Worm (Caenorhabditis elegans) whole organism, young adult: Measurements from ENCODE around the gene T20B12.5.

ENCODE experiments used
- B0019.2 ChIP-seq: fragments of 200-800 bp; sonication (Bioruptor generic); conservative IDR thresholded peaks from 2 replicates; pipeline ENCODE4 v1.3.6; 2022; ENCODE audit warnings: missing genetic modification reagents, missing genetic modification characterization, missing compliant biosample characterization
- C06A6.2 ChIP-seq: fragments of 200-800 bp; sonication (Bioruptor generic); conservative IDR thresholded peaks from 2 replicates; pipeline ENCODE4 v1.3.6; 2022; ENCODE audit warnings: missing genetic modification characterization, missing compliant biosample characterization
- D2030.7 ChIP-seq: fragments of 200-800 bp; sonication (Bioruptor generic); IDR thresholded peaks from 2 replicates; pipeline ENCODE4 v1.3.6; 2022; ENCODE audit warnings: missing genetic modification reagents, missing genetic modification characterization, missing compliant biosample characterization
- F22D6.2 ChIP-seq: sonication (generic microtip); optimal IDR thresholded peaks from 2 replicates; lab custom pipeline; 2016; ENCODE audit warnings: mild to moderate bottlenecking, missing genetic modification characterization, missing compliant biosample characterization
- F49E8.2 ChIP-seq: sonication (generic microtip); optimal IDR thresholded peaks from 3 replicates; lab custom pipeline; 2017; ENCODE audit warnings: missing genetic modification characterization, mild to moderate bottlenecking, missing compliant biosample characterization, antibody characterized with exemption, moderate library complexity; ENCODE audit not compliant: insufficient read depth
- F57C9.4 ChIP-seq: sonication (generic microtip); optimal IDR thresholded peaks from 2 replicates; lab custom pipeline; 2017; ENCODE audit warnings: mild to moderate bottlenecking, missing genetic modification characterization, missing compliant biosample characterization
- K12H6.12 ChIP-seq: fragments of 200-800 bp; sonication (Bioruptor generic); optimal IDR thresholded peaks from 2 replicates; lab custom pipeline; 2018; ENCODE audit warnings: mild to moderate bottlenecking, missing genetic modification characterization, missing compliant biosample characterization
- Y95B8A.8 ChIP-seq: fragments of 200-800 bp; sonication (Bioruptor generic); IDR thresholded peaks from 2 replicates; pipeline ENCODE4 v1.3.6; 2022; ENCODE audit warnings: missing genetic modification reagents, missing genetic modification characterization, missing compliant biosample characterization
- akir-1 ChIP-seq: fragments of 200-800 bp; sonication (Bioruptor generic); optimal IDR thresholded peaks from 2 replicates; lab custom pipeline; 2018; ENCODE audit warnings: mild to moderate bottlenecking, missing genetic modification characterization, moderate library complexity, missing compliant biosample characterization
- ama-1 ChIP-seq, 3 experiments: fragments of 150-350 bp in 1 of 3; sonication (generic microtip) in 2 of 3; optimal IDR thresholded peaks; 2 replicates each; lab custom pipeline; 2014 to 2018; ENCODE audit warnings: missing biosample characterization in 2 of 3, missing genetic modification characterization in 2 of 3, missing genetic modification reagents in 2 of 3
- aptf-3 ChIP-seq: fragments of 200-800 bp; sonication (Bioruptor generic); IDR thresholded peaks from 2 replicates; pipeline ENCODE4 v1.3.6; 2022; ENCODE audit warnings: missing genetic modification characterization, missing compliant biosample characterization
- athp-1 ChIP-seq: sonication (generic microtip); optimal IDR thresholded peaks from 2 replicates; lab custom pipeline; 2017; ENCODE audit warnings: mild to moderate bottlenecking, missing genetic modification characterization, missing compliant biosample characterization
- attf-5 ChIP-seq: fragments of 200-800 bp; sonication (Bioruptor generic); optimal IDR thresholded peaks from 2 replicates; lab custom pipeline; 2018; ENCODE audit warnings: mild to moderate bottlenecking, missing genetic modification characterization, missing compliant biosample characterization
- attf-6 ChIP-seq: fragments of 200-800 bp; sonication (Bioruptor generic); IDR thresholded peaks from 2 replicates; pipeline ENCODE4 v1.3.6; 2022; ENCODE audit warnings: missing genetic modification reagents, missing genetic modification characterization, missing compliant biosample characterization
- bed-2 ChIP-seq: fragments of 200-800 bp; sonication (Bioruptor generic); IDR thresholded peaks from 2 replicates; pipeline ENCODE4 v1.3.6; 2022; ENCODE audit warnings: missing genetic modification reagents, missing genetic modification characterization, missing compliant biosample characterization
- cebp-1 ChIP-seq, 2 experiments: fragments of 200-800 bp in 1 of 2; sonication (Bioruptor generic) in 1 of 2; sonication (generic microtip) in 1 of 2; IDR thresholded peaks in 1 of 2; optimal IDR thresholded peaks in 1 of 2; 2 replicates each; pipeline versions ENCODE4 v1.3.6 to Lab custom; 2017 to 2022; ENCODE audit warnings: missing compliant biosample characterization in 2 of 2, missing genetic modification characterization in 2 of 2, mild to moderate bottlenecking in 1 of 2, missing genetic modification reagents in 1 of 2, moderate library complexity in 1 of 2
- cebp-2 ChIP-seq: fragments of 200-800 bp; sonication (Bioruptor generic); IDR thresholded peaks from 2 replicates; pipeline ENCODE4 v1.3.6; 2022; ENCODE audit warnings: missing genetic modification characterization, missing compliant biosample characterization
- ceh-91 ChIP-seq: fragments of 200-800 bp; sonication (Bioruptor generic); IDR thresholded peaks from 2 replicates; pipeline ENCODE4 v1.3.6; 2022; ENCODE audit warnings: missing genetic modification reagents, missing genetic modification characterization, missing compliant biosample characterization
- die-1 ChIP-seq: sonication (generic microtip); optimal IDR thresholded peaks from 2 replicates; lab custom pipeline; 2016; ENCODE audit warnings: missing genotype, mild to moderate bottlenecking, missing genetic modification characterization, missing compliant biosample characterization
- dpff-1 ChIP-seq: sonication (generic microtip); optimal IDR thresholded peaks from 2 replicates; lab custom pipeline; 2017; ENCODE audit warnings: mild to moderate bottlenecking, missing genetic modification characterization, missing compliant biosample characterization
- dpl-1 ChIP-seq: fragments of 150-350 bp; optimal IDR thresholded peaks from 2 replicates; lab custom pipeline; 2014; ENCODE audit warnings: missing biosample characterization, missing genetic modification reagents, missing genetic modification characterization
- efl-1 ChIP-seq: fragments of 150-350 bp; optimal IDR thresholded peaks from 2 replicates; lab custom pipeline; 2014; ENCODE audit warnings: missing biosample characterization, missing genetic modification reagents, missing genetic modification characterization
- egl-18 ChIP-seq: fragments of 200-800 bp; sonication (Bioruptor generic); IDR thresholded peaks from 2 replicates; pipeline ENCODE4 v1.3.6; 2022; ENCODE audit warnings: missing genetic modification reagents, missing genetic modification characterization, missing compliant biosample characterization
- ets-4 ChIP-seq: fragments of 200-800 bp; sonication (Bioruptor generic); optimal IDR thresholded peaks from 2 replicates; lab custom pipeline; 2018; ENCODE audit warnings: mild to moderate bottlenecking, missing genetic modification characterization, missing compliant biosample characterization
- fkh-3 ChIP-seq: sonication (generic microtip); optimal IDR thresholded peaks from 2 replicates; lab custom pipeline; 2016; ENCODE audit warnings: mild to moderate bottlenecking, missing genetic modification characterization, missing compliant biosample characterization
- him-1 ChIP-seq: sonication (generic microtip); optimal IDR thresholded peaks from 2 replicates; lab custom pipeline; 2016; ENCODE audit warnings: missing genotype, missing genetic modification reagents, missing genetic modification characterization, missing compliant biosample characterization
- hmg-1.2 ChIP-seq: fragments of 200-800 bp; sonication (Bioruptor generic); IDR thresholded peaks from 2 replicates; pipeline ENCODE4 v1.3.6; 2022; ENCODE audit warnings: missing genetic modification reagents, missing genetic modification characterization, missing compliant biosample characterization
- lag-1 ChIP-seq: fragments of 200-800 bp; sonication (Bioruptor generic); IDR thresholded peaks from 2 replicates; pipeline ENCODE4 v1.3.6; 2022; ENCODE audit warnings: missing genetic modification reagents, missing genetic modification characterization, missing compliant biosample characterization
- let-526 ChIP-seq: fragments of 200-800 bp; sonication (Bioruptor generic); IDR thresholded peaks from 2 replicates; pipeline ENCODE4 v1.3.6; 2022; ENCODE audit warnings: missing genetic modification reagents, missing genetic modification characterization, missing compliant biosample characterization
- lin-54 ChIP-seq: fragments of 200-800 bp; sonication (Bioruptor generic); optimal IDR thresholded peaks from 2 replicates; lab custom pipeline; 2018; ENCODE audit warnings: mild to moderate bottlenecking, missing genetic modification characterization, missing compliant biosample characterization
- lir-1 ChIP-seq: fragments of 200-800 bp; sonication (Bioruptor generic); conservative IDR thresholded peaks from 2 replicates; pipeline ENCODE4 v1.3.6; 2022; ENCODE audit warnings: missing genetic modification reagents, missing genetic modification characterization, missing compliant biosample characterization
- madf-3 ChIP-seq: fragments of 200-800 bp; sonication (Bioruptor generic); IDR thresholded peaks from 2 replicates; pipeline ENCODE4 v1.3.6; 2022; ENCODE audit warnings: missing genetic modification reagents, missing genetic modification characterization, missing compliant biosample characterization
- madf-6 ChIP-seq: fragments of 200-800 bp; sonication (Bioruptor generic); IDR thresholded peaks from 2 replicates; pipeline ENCODE4 v1.3.6; 2022; ENCODE audit warnings: missing genetic modification reagents, missing genetic modification characterization, missing compliant biosample characterization
- mel-28 ChIP-seq: sonication (generic microtip); optimal IDR thresholded peaks from 2 replicates; lab custom pipeline; 2016; ENCODE audit warnings: borderline replicate concordance, mild to moderate bottlenecking, missing genetic modification characterization, missing compliant biosample characterization
- nfya-1 ChIP-seq: sonication (generic microtip); optimal IDR thresholded peaks from 2 replicates; lab custom pipeline; 2017; ENCODE audit warnings: antibody characterized with exemption, missing compliant biosample characterization, missing genetic modification characterization, borderline replicate concordance; ENCODE audit not compliant: insufficient read depth
- nfyb-1 ChIP-seq: fragments of 200-800 bp; sonication (Bioruptor generic); IDR thresholded peaks from 2 replicates; pipeline ENCODE4 v1.3.6; 2022; ENCODE audit warnings: missing genetic modification reagents, missing genetic modification characterization, missing compliant biosample characterization
- nhr-120 ChIP-seq: fragments of 200-800 bp; sonication (Bioruptor generic); IDR thresholded peaks from 2 replicates; pipeline ENCODE4 v1.3.6; 2022; ENCODE audit warnings: missing genetic modification characterization, missing compliant biosample characterization
- nhr-179 ChIP-seq: sonication (generic microtip); optimal IDR thresholded peaks from 2 replicates; lab custom pipeline; 2016; ENCODE audit warnings: mild to moderate bottlenecking, missing genetic modification characterization, missing compliant biosample characterization
- rcor-1 ChIP-seq: fragments of 200-800 bp; sonication (Bioruptor generic); IDR thresholded peaks from 2 replicates; pipeline ENCODE4 v1.3.6; 2022; ENCODE audit warnings: missing genetic modification reagents, missing genetic modification characterization, missing compliant biosample characterization
- sdz-38 ChIP-seq: sonication (generic microtip); optimal IDR thresholded peaks from 2 replicates; lab custom pipeline; 2016; ENCODE audit warnings: missing genotype, missing genetic modification characterization, missing compliant biosample characterization
- sea-2 ChIP-seq: fragments of 200-800 bp; sonication (Bioruptor generic); IDR thresholded peaks from 2 replicates; pipeline ENCODE4 v1.3.6; 2022; ENCODE audit warnings: missing genetic modification characterization, missing compliant biosample characterization
- tbp1 ChIP-seq: fragments of 200-800 bp; sonication (Bioruptor generic); optimal IDR thresholded peaks from 2 replicates; lab custom pipeline; 2018; ENCODE audit warnings: mild to moderate bottlenecking, missing genetic modification characterization, missing compliant biosample characterization
- unc-62 ChIP-seq: fragments of 150-350 bp; optimal IDR thresholded peaks from 2 replicates; lab custom pipeline; 2014; ENCODE audit warnings: missing biosample characterization, missing genetic modification reagents, missing genetic modification characterization
- zfh-2 ChIP-seq: fragments of 200-800 bp; sonication (Bioruptor generic); conservative IDR thresholded peaks from 2 replicates; pipeline ENCODE4 v1.3.6; 2022; ENCODE audit warnings: missing genetic modification reagents, missing genetic modification characterization, missing compliant biosample characterization
- zim-3 ChIP-seq: sonication (generic microtip); optimal IDR thresholded peaks from 2 replicates; lab custom pipeline; 2017; ENCODE audit warnings: mild to moderate bottlenecking, missing genetic modification characterization, moderate library complexity, missing compliant biosample characterization
- ztf-18 ChIP-seq: sonication (generic microtip); optimal IDR thresholded peaks from 2 replicates; lab custom pipeline; 2016; ENCODE audit warnings: missing genotype, mild to moderate bottlenecking, missing genetic modification characterization, missing compliant biosample characterization
- ztf-25 ChIP-seq: fragments of 200-800 bp; sonication (Bioruptor generic); IDR thresholded peaks from 2 replicates; pipeline ENCODE4 v1.3.6; 2022; ENCODE audit warnings: missing genetic modification reagents, missing genetic modification characterization, missing compliant biosample characterization
- ztf-3 ChIP-seq: fragments of 200-800 bp; sonication (Bioruptor generic); optimal IDR thresholded peaks from 2 replicates; lab custom pipeline; 2018; ENCODE audit warnings: mild to moderate bottlenecking, missing genetic modification characterization, missing compliant biosample characterization
- ztf-6 ChIP-seq: fragments of 200-800 bp; sonication (Bioruptor generic); IDR thresholded peaks from 2 replicates; pipeline ENCODE4 v1.3.6; 2022; ENCODE audit warnings: missing genetic modification reagents, missing genetic modification characterization, missing compliant biosample characterization

The T20B12.5 gene

ce11 chrIII:7338693-7339092 lies 28.2 kb downstream of the T20B12.5 start, which contains the start of gene kap-1:
Gene kap-1 (plus strand): TSS chrIII:7338835.
- TF ChIP-seq madf-3 (GFP tag; lab: Robert Waterston, UW) (no peak), dpl-1 (GFP tag; lab: Kevin White, UChicago) (no peak), efl-1 (GFP tag; lab: Kevin White, UChicago) (no peak), unc-62 (no peak), lir-1 (GFP tag; lab: Robert Waterston, UW) (no peak), dpff-1 (tag; lab: Kevin White, UChicago) (peak; percentile 62), K12H6.12 (tag; lab: Kevin White, UChicago) (no peak), cebp-2 (peak; percentile 2; the same call in 1 of the 2 replicates), nfyb-1 (peak; percentile 44; the same call in 1 of the 2 replicates), tbp1 (peak; percentile 32), nhr-179 (tag; lab: Kevin White, UChicago) (no peak), ceh-91 (no peak), ets-4 (GFP tag; lab: Kevin White, UChicago) (no peak), hmg-1.2 (peak; percentile 52), ztf-3 (GFP tag; lab: Kevin White, UChicago) (peak; percentile 5), D2030.7 (no peak), athp-1 (peak; percentile 62), zfh-2 (no peak), ztf-18 (tag; lab: Kevin White, UChicago) (no peak), C06A6.2 (GFP tag; lab: Robert Waterston, UW) (no peak), cebp-1 (GFP tag; IDR thresholded peaks at IDR 0.05; lab: Robert Waterston, UW) (no peak), cebp-1 (tag; optimal IDR thresholded peaks at IDR 0.05; lab: Kevin White, UChicago) (peak; percentile 56), bed-2 (GFP tag; lab: Robert Waterston, UW) (no peak), lin-54 (GFP tag; lab: Kevin White, UChicago) (peak; percentile 29), rcor-1 (GFP tag; lab: Robert Waterston, UW) (no peak), akir-1 (no peak), egl-18 (GFP tag; lab: Robert Waterston, UW) (no peak), sdz-38 (tag; lab: Kevin White, UChicago) (no peak), F22D6.2 (tag; lab: Kevin White, UChicago) (no peak), mel-28 (tag; lab: Kevin White, UChicago) (no peak), fkh-3 (tag; lab: Kevin White, UChicago) (peak; percentile 80), sea-2 (GFP tag; lab: Robert Waterston, UW) (no peak), attf-5 (GFP tag; lab: Kevin White, UChicago) (no peak), let-526 (GFP tag; lab: Robert Waterston, UW) (peak; percentile 79; the same call in 1 of the 2 replicates), madf-6 (GFP tag; lab: Robert Waterston, UW) (peak; percentile 3; the same call in 1 of the 2 replicates), nhr-120 (GFP tag; lab: Robert Waterston, UW) (0 out of 2 replicates have a peak, but pooled peaks have one; percentile 12), F57C9.4 (no peak), aptf-3 (GFP tag; lab: Robert Waterston, UW) (no peak), lag-1 (no peak), ztf-25 (no peak), ztf-6 (GFP tag; lab: Robert Waterston, UW) (no peak), die-1 (no peak), Y95B8A.8 (GFP tag; lab: Robert Waterston, UW) (no peak), him-1 (tag; lab: Kevin White, UChicago) (peak; percentile 54), attf-6 (GFP tag; lab: Robert Waterston, UW) (no peak), F49E8.2 (tag; lab: Kevin White, UChicago) (peak; percentile 22), B0019.2 (GFP tag; lab: Robert Waterston, UW) (no peak), zim-3 (tag; lab: Kevin White, UChicago) (no peak), nfya-1 (tag; lab: Kevin White, UChicago) (no peak), ama-1 (optimal IDR thresholded peaks at IDR 0.05; lab: Kevin White, UChicago) (peak; percentile 78), ama-1 (GFP tag; optimal IDR thresholded peaks at IDR 0.05; lab: Kevin White, UChicago) (peak in 1 of 2 experiments; percentile 78)
